ENCODE assay signal across 1 fruit fly cellular context in the genomic region with DNA sequence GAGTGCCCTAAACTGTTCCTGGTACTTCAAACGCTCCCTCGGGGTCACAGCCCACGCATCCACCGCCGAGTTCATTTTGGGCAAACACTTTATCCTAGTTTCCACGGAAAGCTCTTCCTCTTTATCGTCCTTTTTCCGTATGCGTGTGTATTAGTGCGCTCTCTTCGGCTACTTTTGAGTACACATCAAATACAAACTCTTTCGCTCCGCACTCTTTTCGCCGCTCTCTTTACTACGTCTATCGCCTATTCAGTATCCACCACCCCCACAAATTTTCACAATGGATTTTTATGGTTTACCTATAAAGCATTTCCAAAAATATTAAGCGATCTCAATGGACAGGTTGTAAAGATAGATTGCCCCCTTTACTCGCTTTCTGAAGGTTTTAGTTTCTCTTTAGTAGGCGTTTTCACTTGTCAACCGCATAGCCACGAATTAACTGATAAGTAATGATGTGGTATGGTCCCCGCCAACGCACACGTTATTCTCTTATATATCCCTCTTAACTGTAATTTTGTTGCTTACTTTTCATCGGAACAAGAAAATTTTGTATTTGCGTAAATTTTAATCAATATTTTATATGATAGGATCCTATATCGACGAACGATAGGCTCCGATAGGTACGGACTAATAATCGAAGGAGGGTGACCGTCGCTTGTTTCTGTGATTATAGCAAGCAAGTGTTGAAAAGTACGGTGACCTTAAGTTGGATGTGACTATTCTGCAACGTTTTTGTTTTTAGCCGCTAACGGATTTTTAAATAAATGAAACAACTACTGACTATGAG.
A peak's percentile ranks its signal among the peaks of the same experiment; 100 is the strongest.
TF ChIP-seq lines count a peak whose summit lies in the region.

Gene Dap160 (minus strand): TSS at position 634 of the 787 bp plus-strand sequence.

TF ChIP-seq in whole organism, embryonic, 481 proteins besides CTCF, POLR2A, EP300 and RAD21 (continued from another document and continues in another):
- TF ChIP-seq CG9817 (tag; optimal IDR thresholded peaks at IDR 0.05; lab: Kevin White, UChicago) (no peak), CG8388 (GFP tag; optimal IDR thresholded peaks at IDR 0.05; lab: Kevin White, UChicago) (no peak), ham (GFP tag; IDR thresholded peaks at IDR 0.05; lab: Robert Waterston, UW) (no peak), Hsf (GFP tag; optimal IDR thresholded peaks at IDR 0.05; lab: Kevin White, UChicago) (no peak), jumu (GFP tag; optimal IDR thresholded peaks at IDR 0.05; lab: Kevin White, UChicago) (no peak), CG11247 (GFP tag; IDR thresholded peaks at IDR 0.05; lab: Robert Waterston, UW) (no peak), nerfin-2 (GFP tag; IDR thresholded peaks at IDR 0.05; lab: Robert Waterston, UW; ENCODE audit: partially characterized antibody) (peak; percentile 67), H2.0 (GFP tag; IDR thresholded peaks at IDR 0.05; lab: Robert Waterston, UW) (no peak), slou (GFP tag; optimal IDR thresholded peaks at IDR 0.05; lab: Kevin White, UChicago) (no peak), CG6254 (GFP tag; optimal IDR thresholded peaks at IDR 0.05; lab: Kevin White, UChicago) (no peak), phol (tag; optimal IDR thresholded peaks at IDR 0.05; lab: Kevin White, UChicago) (no peak), CG4730 (GFP tag; IDR thresholded peaks at IDR 0.05; lab: Robert Waterston, UW) (no peak), CG12299 (tag; optimal IDR thresholded peaks at IDR 0.05; lab: Kevin White, UChicago) (no peak), CG12236 (GFP tag; optimal IDR thresholded peaks at IDR 0.05; lab: Kevin White, UChicago) (no peak), Meics (GFP tag; optimal IDR thresholded peaks at IDR 0.05; lab: Kevin White, UChicago) (no peak), dmrt99B (tag; optimal IDR thresholded peaks at IDR 0.05; lab: Kevin White, UChicago) (no peak), fru (optimal IDR thresholded peaks at IDR 0.05; lab: Kevin White, UChicago) (no peak), CG4328 (GFP tag; optimal IDR thresholded peaks at IDR 0.05; lab: Kevin White, UChicago) (no peak), B-H1 (GFP tag; IDR thresholded peaks at IDR 0.05; lab: Robert Waterston, UW) (no peak), CG1024 (GFP tag; IDR thresholded peaks at IDR 0.05; lab: Robert Waterston, UW) (0 out of 2 replicates have a peak, but pooled peaks have one; percentile 33), YL-1 (GFP tag; optimal IDR thresholded peaks at IDR 0.05; lab: Kevin White, UChicago) (peak; percentile 47), CG2678 (tag; optimal IDR thresholded peaks at IDR 0.05; lab: Kevin White, UChicago) (no peak), HLH54F (GFP tag; optimal IDR thresholded peaks at IDR 0.05; lab: Kevin White, UChicago) (no peak), gt (GFP tag; IDR thresholded peaks at IDR 0.05; lab: Robert Waterston, UW) (no peak), vfl (GFP tag; optimal IDR thresholded peaks at IDR 0.05; lab: Kevin White, UChicago) (no peak), CG12659 (GFP tag; optimal IDR thresholded peaks at IDR 0.05; lab: Kevin White, UChicago) (peak; percentile 66), h (optimal IDR thresholded peaks at IDR 0.05; lab: Kevin White, UChicago) (no peak), cad (GFP tag; optimal IDR thresholded peaks at IDR 0.05; lab: Kevin White, UChicago) (no peak), Sry-β (GFP tag; optimal IDR thresholded peaks at IDR 0.05; lab: Kevin White, UChicago) (no peak), ato (GFP tag; IDR thresholded peaks at IDR 0.05; lab: Robert Waterston, UW; ENCODE audit: partially characterized antibody) (peak; percentile 49; the same call in 1 of the 2 replicates), CG11398 (GFP tag; optimal IDR thresholded peaks at IDR 0.05; lab: Kevin White, UChicago) (no peak), CG13624 (GFP tag; optimal IDR thresholded peaks at IDR 0.05; lab: Kevin White, UChicago) (no peak), CG33213 (GFP tag; optimal IDR thresholded peaks at IDR 0.05; lab: Kevin White, UChicago) (no peak), CG18011 (GFP tag; optimal IDR thresholded peaks at IDR 0.05; lab: Kevin White, UChicago) (no peak), trem (tag; optimal IDR thresholded peaks at IDR 0.05; lab: Kevin White, UChicago) (no peak), tap (tag; optimal IDR thresholded peaks at IDR 0.05; lab: Kevin White, UChicago) (no peak), cato (GFP tag; optimal IDR thresholded peaks at IDR 0.05; lab: Kevin White, UChicago; ENCODE audit: borderline replicate concordance) (no peak), Drgx (GFP tag; IDR thresholded peaks at IDR 0.05; lab: Robert Waterston, UW) (no peak), Eip74EF (GFP tag; optimal IDR thresholded peaks at IDR 0.05; lab: Kevin White, UChicago) (no peak), Abd-B (GFP tag; optimal IDR thresholded peaks at IDR 0.05; lab: Kevin White, UChicago) (no peak), gcm2 (GFP tag; optimal IDR thresholded peaks at IDR 0.05; lab: Kevin White, UChicago) (no peak), fd96Cb (tag; optimal IDR thresholded peaks at IDR 0.05; lab: Kevin White, UChicago) (no peak), luna (GFP tag; optimal IDR thresholded peaks at IDR 0.05; lab: Kevin White, UChicago) (no peak), Optix (GFP tag; IDR thresholded peaks at IDR 0.05; lab: Robert Waterston, UW) (no peak), CG13123 (GFP tag; optimal IDR thresholded peaks at IDR 0.05; lab: Kevin White, UChicago) (no peak), Chrac-16 (GFP tag; optimal IDR thresholded peaks at IDR 0.05; lab: Kevin White, UChicago) (no peak), BtbVII (GFP tag; optimal IDR thresholded peaks at IDR 0.05; lab: Kevin White, UChicago) (no peak), ERR (GFP tag; optimal IDR thresholded peaks at IDR 0.05; lab: Kevin White, UChicago) (no peak), eyg (GFP tag; optimal IDR thresholded peaks at IDR 0.05; lab: Kevin White, UChicago) (no peak), cg (GFP tag; optimal IDR thresholded peaks at IDR 0.05; lab: Kevin White, UChicago) (peak; percentile 61), ems (GFP tag; optimal IDR thresholded peaks at IDR 0.05; lab: Kevin White, UChicago) (no peak), CG6272 (GFP tag; IDR thresholded peaks at IDR 0.05; lab: Robert Waterston, UW) (no peak), CG5953 (GFP tag; IDR thresholded peaks at IDR 0.05; lab: Robert Waterston, UW) (no peak), MTF-1 (GFP tag; optimal IDR thresholded peaks at IDR 0.05; lab: Kevin White, UChicago; ENCODE audit: borderline replicate concordance) (no peak), CG2202 (tag; optimal IDR thresholded peaks at IDR 0.05; lab: Kevin White, UChicago) (no peak), Spps (tag; optimal IDR thresholded peaks at IDR 0.05; lab: Kevin White, UChicago) (no peak), TFAM (GFP tag; optimal IDR thresholded peaks at IDR 0.05; lab: Kevin White, UChicago) (no peak), tup (GFP tag; optimal IDR thresholded peaks at IDR 0.05; lab: Kevin White, UChicago) (no peak), D (optimal IDR thresholded peaks at IDR 0.05; lab: Kevin White, UChicago) (no peak), D (GFP tag; optimal IDR thresholded peaks at IDR 0.05; lab: Kevin White, UChicago) (no peak), CG9437 (GFP tag; optimal IDR thresholded peaks at IDR 0.05; lab: Kevin White, UChicago) (no peak), dan (GFP tag; IDR thresholded peaks at IDR 0.05; lab: Robert Waterston, UW) (no peak), psq (GFP tag; optimal IDR thresholded peaks at IDR 0.05; lab: Kevin White, UChicago) (no peak), CG17385 (GFP tag; optimal IDR thresholded peaks at IDR 0.05; lab: Kevin White, UChicago) (no peak), inv (GFP tag; IDR thresholded peaks at IDR 0.05; lab: Robert Waterston, UW; ENCODE audit: partially characterized antibody) (peak; percentile 62; the same call in 1 of the 2 replicates), CG10565 (GFP tag; optimal IDR thresholded peaks at IDR 0.05; lab: Kevin White, UChicago) (no peak), Taf1 (GFP tag; IDR thresholded peaks at IDR 0.05; lab: Robert Waterston, UW) (no peak), CG33557 (GFP tag; optimal IDR thresholded peaks at IDR 0.05; lab: Kevin White, UChicago) (no peak), klu (GFP tag; IDR thresholded peaks at IDR 0.05; lab: Robert Waterston, UW) (no peak), Nf-YA (GFP tag; IDR thresholded peaks at IDR 0.05; lab: Robert Waterston, UW) (no peak), lbe (GFP tag; optimal IDR thresholded peaks at IDR 0.05; lab: Kevin White, UChicago) (peak; percentile 3), CG7963 (GFP tag; IDR thresholded peaks at IDR 0.05; lab: Robert Waterston, UW; ENCODE audit: partially characterized antibody) (peak; percentile 81), Ssrp (tag; optimal IDR thresholded peaks at IDR 0.05; lab: Kevin White, UChicago) (no peak), CG9609 (GFP tag; optimal IDR thresholded peaks at IDR 0.05; lab: Kevin White, UChicago) (no peak), Dbx (GFP tag; IDR thresholded peaks at IDR 0.05; lab: Robert Waterston, UW) (peak; percentile 39; the same call in 1 of the 3 replicates), sima (GFP tag; optimal IDR thresholded peaks at IDR 0.05; lab: Kevin White, UChicago) (no peak), Six4 (GFP tag; optimal IDR thresholded peaks at IDR 0.05; lab: Kevin White, UChicago) (no peak), CG1602 (GFP tag; optimal IDR thresholded peaks at IDR 0.05; lab: Kevin White, UChicago) (no peak), Elba2 (GFP tag; optimal IDR thresholded peaks at IDR 0.05; lab: Kevin White, UChicago) (no peak), CG17829 (tag; optimal IDR thresholded peaks at IDR 0.05; lab: Kevin White, UChicago) (no peak), org-1 (GFP tag; optimal IDR thresholded peaks at IDR 0.05; lab: Kevin White, UChicago) (no peak), wdn (GFP tag; IDR thresholded peaks at IDR 0.05; lab: Robert Waterston, UW) (no peak), nau (GFP tag; optimal IDR thresholded peaks at IDR 0.05; lab: Kevin White, UChicago) (no peak), Hr51 (GFP tag; optimal IDR thresholded peaks at IDR 0.05; lab: Kevin White, UChicago) (no peak), CG18476 (GFP tag; optimal IDR thresholded peaks at IDR 0.05; lab: Kevin White, UChicago) (no peak), z (GFP tag; IDR thresholded peaks at IDR 0.05; lab: Robert Waterston, UW) (no peak), CG2116 (GFP tag; optimal IDR thresholded peaks at IDR 0.05; lab: Kevin White, UChicago) (peak; percentile 30), dpn (GFP tag; optimal IDR thresholded peaks at IDR 0.05; lab: Kevin White, UChicago) (no peak), Lhr (GFP tag; optimal IDR thresholded peaks at IDR 0.05; lab: Kevin White, UChicago) (peak; percentile 29), Atf-2 (GFP tag; optimal IDR thresholded peaks at IDR 0.05; lab: Kevin White, UChicago) (no peak), HLHmδ (GFP tag; optimal IDR thresholded peaks at IDR 0.05; lab: Kevin White, UChicago) (no peak), CG34422 (GFP tag; IDR thresholded peaks at IDR 0.05; lab: Robert Waterston, UW) (no peak), wek (GFP tag; optimal IDR thresholded peaks at IDR 0.05; lab: Kevin White, UChicago) (no peak), Camta (GFP tag; optimal IDR thresholded peaks at IDR 0.05; lab: Kevin White, UChicago) (no peak), CG1603 (tag; optimal IDR thresholded peaks at IDR 0.05; lab: Kevin White, UChicago) (no peak), Dad (GFP tag; optimal IDR thresholded peaks at IDR 0.05; lab: Kevin White, UChicago) (no peak), ssp (GFP tag; IDR thresholded peaks at IDR 0.05; lab: Robert Waterston, UW) (no peak; the same call in 1 of the 2 replicates), unc-4 (GFP tag; IDR thresholded peaks at IDR 0.05; lab: Robert Waterston, UW; ENCODE audit: partially characterized antibody) (peak; percentile 68), sug (tag; optimal IDR thresholded peaks at IDR 0.05; lab: Kevin White, UChicago) (peak; percentile 5), CG7928 (GFP tag; optimal IDR thresholded peaks at IDR 0.05; lab: Kevin White, UChicago) (no peak), CG7839 (tag; optimal IDR thresholded peaks at IDR 0.05; lab: Kevin White, UChicago) (no peak), CG6791 (GFP tag; IDR thresholded peaks at IDR 0.05; lab: Robert Waterston, UW; ENCODE audit: partially characterized antibody) (peak; percentile 86), CG16863 (GFP tag; optimal IDR thresholded peaks at IDR 0.05; lab: Kevin White, UChicago) (no peak), CG10462 (GFP tag; optimal IDR thresholded peaks at IDR 0.05; lab: Kevin White, UChicago) (no peak), CG12104 (GFP tag; optimal IDR thresholded peaks at IDR 0.05; lab: Kevin White, UChicago) (no peak), CG8290 (GFP tag; optimal IDR thresholded peaks at IDR 0.05; lab: Kevin White, UChicago) (peak; percentile 26), CG8290 (tag; optimal IDR thresholded peaks at IDR 0.05; lab: Kevin White, UChicago) (no peak), C15 (GFP tag; IDR thresholded peaks at IDR 0.05; lab: Robert Waterston, UW) (no peak), CrebB (tag; optimal IDR thresholded peaks at IDR 0.05; lab: Kevin White, UChicago) (no peak), CG15011 (GFP tag; optimal IDR thresholded peaks at IDR 0.05; lab: Kevin White, UChicago) (no peak), nom (GFP tag; optimal IDR thresholded peaks at IDR 0.05; lab: Kevin White, UChicago) (no peak), tgo (GFP tag; IDR thresholded peaks at IDR 0.05; lab: Robert Waterston, UW) (no peak), CG6654 (GFP tag; optimal IDR thresholded peaks at IDR 0.05; lab: Kevin White, UChicago) (no peak), onecut (GFP tag; IDR thresholded peaks at IDR 0.05; lab: Robert Waterston, UW) (peak; percentile 79), gro (GFP tag; optimal IDR thresholded peaks at IDR 0.05; lab: Kevin White, UChicago) (no peak), pita (GFP tag; optimal IDR thresholded peaks at IDR 0.05; lab: Kevin White, UChicago) (no peak), CG17328 (GFP tag; IDR thresholded peaks at IDR 0.05; lab: Robert Waterston, UW) (no peak), CG11723 (GFP tag; optimal IDR thresholded peaks at IDR 0.05; lab: Kevin White, UChicago) (no peak), zf30C (GFP tag; optimal IDR thresholded peaks at IDR 0.05; lab: Kevin White, UChicago) (no peak), CG2129 (GFP tag; IDR thresholded peaks at IDR 0.05; lab: Robert Waterston, UW; ENCODE audit: partially characterized antibody) (peak; percentile 28; the same call in 1 of the 2 replicates), CoRest (tag; optimal IDR thresholded peaks at IDR 0.05; lab: Kevin White, UChicago) (no peak), ara (GFP tag; IDR thresholded peaks at IDR 0.05; lab: Robert Waterston, UW) (no peak), jigr1 (GFP tag; IDR thresholded peaks at IDR 0.05; lab: Robert Waterston, UW) (no peak), schlank (tag; optimal IDR thresholded peaks at IDR 0.05; lab: Kevin White, UChicago) (no peak), Lim3 (GFP tag; IDR thresholded peaks at IDR 0.05; lab: Robert Waterston, UW) (no peak), HmgZ (tag; optimal IDR thresholded peaks at IDR 0.05; lab: Kevin White, UChicago) (peak; percentile 34), B-H2 (GFP tag; optimal IDR thresholded peaks at IDR 0.05; lab: Kevin White, UChicago) (peak; percentile 8)
